Fruit fly (Drosophila melanogaster) whole organism, larva: ENCODE data around the gene CG3527.
A peak's percentile ranks its signal among the peaks of the same experiment; 100 is the strongest.

ENCODE experiments used
- noc ChIP-seq: fragments of 200-800 bp; sonication (Bioruptor generic); optimal IDR thresholded peaks from 3 replicates; lab custom pipeline; 2019; ENCODE audit warnings: missing biosample characterization, mild to moderate bottlenecking, missing genetic modification characterization, moderate library complexity

The CG3527 gene

DNA sequence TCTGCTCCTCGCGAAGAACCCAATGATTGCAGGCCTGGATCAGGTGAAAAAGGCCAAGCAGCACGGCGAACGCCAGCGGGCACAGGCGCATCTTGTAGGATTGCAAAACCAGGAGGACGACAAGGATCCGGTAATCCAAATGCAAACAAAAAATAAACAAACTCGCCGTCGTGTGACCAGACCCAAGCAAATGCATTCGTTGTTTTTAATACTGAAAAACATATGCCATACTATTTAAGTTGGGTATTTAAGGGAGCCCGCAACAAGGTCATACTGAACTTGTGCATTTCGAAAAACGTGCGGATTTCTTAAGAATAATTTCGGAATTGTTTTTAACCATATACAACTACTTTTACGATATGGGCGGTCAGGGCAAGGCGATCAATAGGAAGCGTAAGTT lies at the start of gene CG3527, which contains the start of gene CG11436:
Gene CG3527 (plus strand): TSS at position 257 of the 400 bp plus-strand sequence.
Gene CG11436 (minus strand): TSS at position 162 of the 400 bp plus-strand sequence.
- no peak for TF ChIP-seq noc (tag; lab: Kevin White, UChicago)

DNA sequence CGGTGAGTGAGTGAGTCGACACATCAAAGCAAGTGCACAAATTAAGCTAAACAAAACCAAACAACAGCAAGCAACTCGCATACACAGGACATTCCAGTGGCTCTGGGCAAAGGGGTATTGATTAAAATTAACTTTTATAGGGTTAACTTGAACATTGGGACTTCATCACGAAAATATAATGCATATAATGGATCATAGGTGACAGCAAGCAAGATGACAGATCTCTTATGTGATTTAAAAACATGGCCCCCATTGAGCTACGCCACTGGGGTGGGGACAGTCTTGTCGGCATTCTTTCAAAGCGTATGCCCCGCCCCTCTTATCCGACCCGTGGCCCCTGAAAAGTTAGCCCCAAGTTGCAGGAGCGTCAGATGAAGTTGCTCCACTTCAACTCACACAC lies 48.2 kb upstream of the CG3527 start:
- TF ChIP-seq noc (tag; lab: Kevin White, UChicago): no peak

DNA sequence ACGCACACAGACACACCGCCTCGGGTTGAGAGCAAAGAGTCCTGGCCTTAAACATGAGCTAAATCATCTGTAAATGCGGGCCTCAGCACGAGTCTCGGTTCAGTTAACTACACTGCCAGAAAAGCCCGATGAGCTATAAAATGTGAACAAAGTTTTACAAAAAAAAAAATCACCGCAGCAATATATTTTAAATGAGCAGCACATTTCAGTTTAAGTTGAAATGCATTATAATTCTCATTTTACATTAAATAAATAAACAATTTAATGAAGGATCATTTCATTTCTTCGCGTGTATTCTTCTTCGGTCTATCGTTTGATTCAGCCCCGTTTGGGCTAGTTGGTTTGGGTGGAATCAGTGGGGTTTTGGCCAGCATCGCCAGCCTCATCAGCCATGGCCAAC lies 46.5 kb upstream of the CG3527 start:
- no peak for TF ChIP-seq noc (tag; lab: Kevin White, UChicago)

DNA sequence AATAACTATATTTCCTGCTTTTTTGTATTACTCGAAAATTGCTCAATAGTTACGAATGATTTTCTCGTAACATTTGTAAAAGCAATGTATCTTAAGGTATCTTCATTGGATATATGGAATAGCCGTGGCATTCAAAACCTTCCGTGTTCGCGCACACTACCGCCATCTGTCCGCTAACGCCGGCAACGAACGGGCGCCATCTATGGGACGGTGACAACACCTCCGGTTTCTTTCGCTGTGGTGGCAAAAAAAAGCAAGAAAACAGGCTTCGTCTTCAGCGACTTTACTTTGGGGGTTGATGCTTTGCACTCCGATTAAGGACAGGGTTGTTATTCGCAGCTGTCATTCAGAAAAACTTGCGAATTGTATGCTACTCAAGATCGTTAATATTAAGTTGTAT lies 44.7 kb upstream of the CG3527 start:
- no peak for TF ChIP-seq noc (tag; lab: Kevin White, UChicago)

DNA sequence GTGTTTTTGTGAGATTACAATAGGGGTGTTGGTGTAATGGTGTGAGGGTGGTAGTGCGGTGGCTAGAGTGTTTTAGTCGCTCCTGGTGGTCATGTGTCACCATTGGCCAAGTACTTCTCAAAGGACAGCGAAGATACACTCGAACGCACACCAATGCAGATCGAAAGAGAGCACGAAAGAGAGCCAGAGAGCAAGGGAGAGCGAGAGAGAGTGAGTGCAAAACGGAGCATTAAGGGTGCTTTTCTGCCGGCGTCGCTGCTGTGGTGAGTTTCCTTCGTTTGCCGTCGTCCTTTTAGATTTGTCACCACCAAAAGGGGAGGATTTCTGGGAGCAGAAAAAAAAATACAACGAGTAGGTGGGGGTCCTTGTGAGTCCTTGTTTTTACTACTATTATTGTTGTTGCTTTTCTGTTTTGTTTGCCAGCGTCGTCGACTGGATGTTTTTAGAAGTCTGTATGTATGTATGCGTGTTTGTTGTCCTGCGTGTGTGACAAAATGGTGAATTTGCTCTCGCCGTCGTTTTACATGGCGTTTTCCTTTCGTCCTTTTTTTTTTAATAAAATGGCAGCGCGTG lies 43.6 kb upstream of the CG3527 start:
- no peak for TF ChIP-seq noc (tag; lab: Kevin White, UChicago)

DNA sequence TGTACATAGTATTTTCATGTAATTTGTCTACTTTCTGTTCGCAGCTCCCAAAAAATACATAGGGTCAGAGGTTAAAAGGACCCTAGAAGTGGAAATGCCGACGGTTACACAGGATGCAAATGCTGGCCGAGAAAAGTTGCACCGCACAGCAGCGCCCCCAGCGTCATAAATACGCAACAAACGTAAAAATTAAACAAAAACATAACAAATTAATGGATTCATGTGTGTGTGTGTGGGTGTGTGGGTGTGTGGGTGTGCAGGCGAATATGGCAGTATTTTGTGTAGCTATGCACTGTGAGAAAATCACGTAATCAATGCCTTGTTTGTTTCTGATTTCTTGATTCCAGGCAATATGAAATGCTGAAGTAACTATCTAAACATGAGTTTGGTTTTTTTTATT lies 40.2 kb upstream of the CG3527 start:
- no peak for TF ChIP-seq noc (tag; lab: Kevin White, UChicago)

DNA sequence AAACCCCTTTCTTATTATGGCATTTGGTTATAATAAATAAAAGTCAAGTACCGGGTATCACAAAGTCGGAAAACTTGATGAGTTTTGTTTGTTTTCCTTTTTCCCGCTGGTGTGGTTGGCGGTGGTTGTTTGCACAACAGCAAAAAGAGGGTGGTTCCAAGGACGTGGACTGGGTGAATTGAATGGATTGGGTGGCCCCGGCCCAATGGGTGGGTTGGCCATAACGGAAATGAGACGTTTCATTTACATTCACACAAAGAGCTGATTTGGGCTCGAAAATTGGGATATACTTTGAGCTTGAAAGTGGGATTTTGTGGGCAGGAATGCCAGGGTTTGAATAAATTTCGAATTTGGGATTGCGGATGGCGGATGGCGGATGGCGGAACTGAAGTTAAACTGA lies 30.9 kb upstream of the CG3527 start:
- TF ChIP-seq noc (tag; lab: Kevin White, UChicago): no peak

DNA sequence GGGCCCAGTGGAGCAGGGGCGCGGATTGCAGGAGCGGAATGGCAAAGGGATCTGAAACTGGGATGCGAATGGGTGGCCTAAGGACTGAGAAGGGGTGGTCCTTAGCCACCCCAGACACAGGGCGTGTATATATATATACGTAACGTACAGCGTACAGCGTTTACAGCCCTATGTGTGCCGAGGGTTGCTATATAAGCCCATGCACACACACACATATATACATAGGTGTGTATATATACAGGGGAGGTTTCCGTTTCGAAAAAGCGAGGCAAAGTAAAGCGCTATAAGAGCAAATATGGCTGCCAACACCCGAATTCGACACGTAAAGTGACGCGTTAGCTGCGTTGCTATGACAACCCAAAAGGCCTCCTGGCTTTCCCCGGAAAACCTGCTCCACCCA lies 25.0 kb upstream of the CG3527 start:
- TF ChIP-seq noc (tag; lab: Kevin White, UChicago): no peak

DNA sequence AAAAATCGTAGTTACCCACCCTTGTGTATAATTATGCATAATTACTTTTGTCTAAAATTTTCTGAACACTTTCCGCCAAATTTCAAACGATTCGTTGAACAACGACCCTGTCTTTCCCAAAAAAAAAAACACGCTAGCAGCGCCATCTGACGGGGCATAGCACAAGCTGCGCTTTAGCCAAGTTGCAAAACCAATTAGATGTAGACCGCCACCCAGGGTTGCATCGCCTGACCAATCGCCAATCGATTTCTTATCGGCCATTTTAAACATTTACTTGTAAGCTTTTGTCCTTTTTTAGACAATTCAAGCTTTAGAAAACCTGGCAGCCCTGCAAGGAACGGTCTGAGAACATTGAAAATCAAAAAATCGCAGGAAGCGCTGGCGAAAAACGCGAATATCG lies 21.9 kb upstream of the CG3527 start, which contains the start of gene CG3556:
Gene CG3556 (plus strand): TSS at position 323 of the 400 bp plus-strand sequence.
- no peak for TF ChIP-seq noc (tag; lab: Kevin White, UChicago)

DNA sequence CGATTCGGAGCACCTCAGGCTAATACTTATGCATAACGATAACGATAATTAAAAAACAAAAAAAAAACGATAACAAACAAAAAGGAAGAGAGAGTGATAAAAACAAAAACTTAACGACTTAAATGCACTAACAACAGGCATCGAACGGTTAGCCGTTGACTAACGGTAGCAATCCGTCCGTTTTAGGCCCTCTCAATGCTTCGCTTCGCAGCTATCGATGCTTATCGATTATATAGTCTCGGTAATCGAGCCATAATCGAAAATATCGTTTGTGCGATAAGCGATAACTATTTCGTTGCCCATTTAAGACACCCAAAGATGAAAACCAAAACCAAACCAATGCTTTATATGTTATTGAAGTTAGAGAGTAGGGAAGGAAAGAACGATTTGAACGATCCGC lies 17.8 kb upstream of the CG3527 start:
- TF ChIP-seq noc (tag; lab: Kevin White, UChicago): no peak

DNA sequence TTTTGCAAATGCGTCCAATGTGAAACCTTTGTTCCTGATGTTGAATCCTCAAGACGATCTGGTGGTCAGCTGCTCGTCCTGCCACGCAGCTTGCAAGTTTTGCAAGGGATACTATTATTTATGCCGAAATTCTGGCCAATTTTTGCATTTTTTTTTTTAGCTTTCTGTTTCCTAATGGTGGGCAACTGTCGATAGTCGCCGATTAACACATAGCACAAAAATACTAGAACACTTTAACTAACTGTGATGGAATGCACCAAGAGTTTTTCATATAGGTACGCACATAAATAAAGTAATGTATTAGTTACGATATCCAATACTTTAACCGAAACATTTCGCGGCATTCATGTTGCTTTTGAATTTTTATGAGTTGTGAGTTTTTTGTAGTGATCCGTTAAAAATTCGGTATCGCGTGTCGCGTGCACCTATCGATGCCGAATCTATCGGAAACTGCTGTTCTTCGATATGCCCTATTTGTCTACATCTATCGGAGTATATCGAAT lies 11.3 kb upstream of the CG3527 start, which contains the start of the genes rb and CHOp24:
Gene rb (minus strand): TSS at position 197 of the 503 bp plus-strand sequence.
Gene CHOp24 (plus strand): TSS at position 479 of the 503 bp plus-strand sequence.
- TF ChIP-seq noc (tag; lab: Kevin White, UChicago): no peak

DNA sequence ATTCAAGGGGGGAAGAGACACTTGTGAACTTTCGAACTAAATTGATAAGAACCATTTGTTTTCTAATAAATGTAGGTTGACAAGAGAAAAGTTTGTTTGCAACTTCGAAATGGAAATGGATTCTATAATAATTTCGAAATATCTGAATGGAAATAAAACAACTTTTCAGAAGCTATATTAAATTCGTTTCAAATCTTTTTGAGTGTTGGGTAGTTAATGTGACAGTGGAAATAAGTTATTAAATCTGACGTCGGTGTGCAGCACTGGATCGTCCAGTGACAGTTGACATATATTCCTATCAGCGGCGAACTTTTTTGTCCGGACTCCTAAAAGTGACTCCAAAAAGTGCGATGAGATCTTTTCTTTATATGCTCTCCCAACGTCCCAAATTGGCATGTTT lies 9.4 kb upstream of the CG3527 start, which contains the start of gene CG3568:
Gene CG3568 (plus strand): TSS at position 278 of the 400 bp plus-strand sequence.
- no peak for TF ChIP-seq noc (tag; lab: Kevin White, UChicago)

DNA sequence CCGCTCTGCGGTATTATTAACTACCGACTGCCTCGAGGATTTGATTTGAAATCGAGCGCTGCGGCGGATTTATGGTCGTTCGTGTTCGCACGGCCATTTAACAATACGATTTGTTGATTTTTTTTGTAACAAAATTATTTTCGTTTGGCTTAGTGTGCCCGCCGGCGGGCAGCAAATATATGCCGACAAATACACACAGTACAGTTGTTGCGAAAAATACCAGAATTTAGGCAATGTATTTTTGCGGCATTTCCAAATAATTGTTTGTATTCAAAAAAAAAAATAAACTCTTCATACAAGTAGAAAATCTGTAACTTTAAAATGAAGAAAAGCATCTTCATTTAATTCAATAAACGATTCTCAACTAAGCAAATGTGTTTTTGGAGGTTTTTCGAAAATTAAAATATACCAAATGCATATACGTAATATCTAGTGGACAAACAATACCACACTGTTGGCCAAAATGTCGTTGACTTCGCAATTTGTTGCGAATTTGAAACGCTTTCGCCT lies 3.1 kb upstream of the CG3527 start, which contains the start of the genes Usf and CG15912:
Gene Usf (minus strand): TSS at position 184 of the 510 bp plus-strand sequence.
Gene CG15912 (plus strand): TSS at position 460 of the 510 bp plus-strand sequence.
- no peak for TF ChIP-seq noc (tag; lab: Kevin White, UChicago)

DNA sequence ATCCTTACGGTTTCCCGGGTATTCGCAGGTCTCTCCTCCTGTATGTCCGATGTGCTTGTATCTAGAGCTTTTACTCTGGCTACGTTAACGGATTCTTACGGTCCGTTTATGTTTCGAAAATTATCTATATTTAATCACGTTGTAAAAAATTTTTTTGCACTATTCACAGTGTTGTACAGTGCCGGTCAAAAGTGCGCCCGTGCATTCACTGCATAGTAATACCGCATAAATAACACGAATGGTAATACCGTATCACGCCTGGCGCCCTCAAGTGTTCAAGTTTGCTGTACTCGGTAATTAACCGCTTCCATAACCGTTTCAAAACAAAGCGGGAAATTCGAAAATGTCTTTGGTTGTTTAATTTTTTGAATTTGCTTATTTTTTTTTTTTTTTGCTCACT lies 2.2 kb downstream of the CG3527 start, which contains the start of gene CG11444:
Gene CG11444 (minus strand): TSS at position 400 of the 400 bp plus-strand sequence.
- TF ChIP-seq noc (tag; lab: Kevin White, UChicago): peak; percentile 26

DNA sequence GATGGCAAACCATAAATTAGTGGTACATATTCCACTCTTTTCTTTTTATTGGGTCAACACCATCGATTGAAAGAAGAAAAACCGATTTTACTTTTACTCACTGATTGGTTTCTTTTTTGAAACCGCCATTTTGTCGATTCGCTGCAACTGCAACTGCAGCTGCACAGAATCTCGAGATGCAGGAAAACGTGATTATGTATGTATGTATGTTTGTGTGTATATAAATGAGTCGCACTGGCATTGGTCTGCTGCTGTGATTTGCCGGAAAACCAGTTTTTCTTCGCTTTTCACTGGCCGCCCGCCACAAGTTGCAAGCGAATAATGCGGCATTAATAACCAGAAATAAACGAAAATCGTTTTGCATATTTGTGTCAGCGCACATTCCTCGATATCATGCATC lies 2.9 kb downstream of the CG3527 start:
- TF ChIP-seq noc (tag; lab: Kevin White, UChicago): no peak

DNA sequence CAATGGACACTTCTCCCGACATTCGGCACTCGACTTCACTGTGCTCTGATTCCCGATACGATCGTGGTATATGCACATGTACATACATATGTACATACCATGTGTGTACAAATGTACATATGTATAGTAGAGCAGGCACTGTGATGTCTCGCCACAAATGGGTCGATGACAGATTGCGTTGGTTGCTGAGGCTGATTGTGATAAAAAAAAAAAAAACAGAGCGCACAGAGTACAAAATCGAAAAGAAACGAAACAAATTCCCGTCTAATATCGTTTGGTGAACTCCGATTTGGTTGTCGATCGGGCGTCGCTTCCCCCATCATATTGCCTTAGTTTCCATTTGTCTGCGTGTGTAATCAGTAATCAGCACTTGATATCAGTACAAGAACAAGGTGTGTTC lies 4.1 kb downstream of the CG3527 start:
- TF ChIP-seq noc (tag; lab: Kevin White, UChicago): no peak

DNA sequence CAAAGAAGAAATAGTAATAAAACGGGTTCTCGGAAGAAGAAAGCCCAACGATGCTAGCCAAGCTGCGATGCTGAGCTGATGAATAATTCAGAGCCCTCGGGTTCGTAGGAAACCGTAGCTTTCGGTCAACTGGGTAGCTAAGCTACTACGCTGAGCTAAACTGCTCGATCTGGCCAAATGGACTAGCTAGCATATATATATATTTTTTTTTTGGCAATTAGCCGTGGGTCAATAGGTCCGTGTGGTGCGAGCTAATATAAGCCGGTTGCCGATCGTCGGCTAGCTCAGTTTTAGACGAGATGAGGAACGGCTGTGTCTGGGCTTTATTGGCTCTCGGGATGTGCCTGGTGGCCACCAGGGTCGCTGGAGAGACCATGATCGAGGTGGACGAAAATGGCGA lies 6.0 kb downstream of the CG3527 start, which contains the start of gene CG3546:
Gene CG3546 (plus strand): TSS at position 301 of the 400 bp plus-strand sequence.
- no peak for TF ChIP-seq noc (tag; lab: Kevin White, UChicago)
